Fruit fly (Drosophila melanogaster) whole organism, embryonic: ENCODE measurements around the gene CG3630.

Source experiments
- Abd-B ChIP-seq: fragments of 200-800 bp; sonication (Bioruptor generic); optimal IDR thresholded peaks from 2 replicates; lab custom pipeline; 2018; ENCODE audit warnings: missing biosample characterization, mild to moderate bottlenecking, missing genetic modification characterization, moderate library complexity
- Adf1 ChIP-seq: fragments of 200-800 bp; sonication (Bioruptor generic); IDR thresholded peaks from 2 replicates; pipeline ENCODE4 v1.3.6; 2022; ENCODE audit warnings: missing biosample characterization, missing genetic modification characterization
- B-H1 ChIP-seq: fragments of 200-800 bp; sonication (Bioruptor generic); IDR thresholded peaks from 3 replicates; pipeline ENCODE4 v1.3.6; 2022; ENCODE audit warnings: missing biosample characterization, missing genetic modification characterization
- B-H2 ChIP-seq: fragments of 200-800 bp; sonication (Bioruptor generic); optimal IDR thresholded peaks from 2 replicates; lab custom pipeline; 2018; ENCODE audit warnings: missing biosample characterization, mild to moderate bottlenecking, missing genetic modification characterization
- CG10654 ChIP-seq: fragments of 200-800 bp; sonication (Bioruptor generic); optimal IDR thresholded peaks from 2 replicates; lab custom pipeline; 2016; ENCODE audit warnings: missing biosample characterization, missing genetic modification characterization
- CG11247 ChIP-seq: fragments of 200-800 bp; sonication (Bioruptor generic); IDR thresholded peaks from 2 replicates; pipeline ENCODE4 v1.3.6; 2022; ENCODE audit warnings: missing biosample characterization, missing genetic modification characterization
- CG11560 ChIP-seq: fragments of 200-800 bp; sonication (Bioruptor generic); IDR thresholded peaks from 3 replicates; pipeline ENCODE4 v1.3.6; 2022; ENCODE audit warnings: missing biosample characterization, missing genetic modification characterization
- CG11696 ChIP-seq: fragments of 200-800 bp; sonication (Bioruptor generic); IDR thresholded peaks from 2 replicates; pipeline ENCODE4 v1.3.6; 2022; ENCODE audit warnings: missing biosample characterization, missing genetic modification characterization
- CG14050 ChIP-seq: fragments of 200-800 bp; sonication (Bioruptor generic); IDR thresholded peaks from 3 replicates; pipeline ENCODE4 v1.3.6; 2022; ENCODE audit warnings: missing biosample characterization, missing genetic modification characterization
- CG14860 ChIP-seq: fragments of 200-800 bp; sonication (Bioruptor generic); IDR thresholded peaks from 3 replicates; pipeline ENCODE4 v1.3.6; 2022; ENCODE audit warnings: missing biosample characterization, missing genetic modification characterization; ENCODE audit not compliant: partially characterized antibody
- CG15011 ChIP-seq: fragments of 200-800 bp; sonication (Bioruptor generic); optimal IDR thresholded peaks from 3 replicates; lab custom pipeline; 2018; ENCODE audit warnings: missing biosample characterization, mild to moderate bottlenecking, missing genetic modification characterization
- CG15073 ChIP-seq: fragments of 200-800 bp; sonication (Bioruptor generic); optimal IDR thresholded peaks from 2 replicates; lab custom pipeline; 2016; ENCODE audit warnings: missing biosample characterization, missing genetic modification characterization
- CG1832 ChIP-seq: fragments of 200-800 bp; sonication (Bioruptor generic); optimal IDR thresholded peaks from 2 replicates; lab custom pipeline; 2017; ENCODE audit warnings: missing biosample characterization, mild to moderate bottlenecking, missing genetic modification characterization, inconsistent platforms
- CG18476 ChIP-seq: fragments of 200-800 bp; sonication (Bioruptor generic); optimal IDR thresholded peaks from 2 replicates; lab custom pipeline; 2016; ENCODE audit warnings: missing biosample characterization, mild to moderate bottlenecking, missing genetic modification characterization
- CG18599 ChIP-seq: fragments of 200-800 bp; sonication (Bioruptor generic); optimal IDR thresholded peaks from 3 replicates; lab custom pipeline; 2017; ENCODE audit warnings: missing biosample characterization, missing genetic modification characterization, mild to moderate bottlenecking, moderate library complexity, missing genetic modification reagents
- CG18619 ChIP-seq: fragments of 200-800 bp; sonication (Bioruptor generic); optimal IDR thresholded peaks from 3 replicates; lab custom pipeline; 2017; ENCODE audit warnings: missing biosample characterization, mild to moderate bottlenecking, missing genetic modification characterization
- CG30403 ChIP-seq: fragments of 200-800 bp; sonication (Bioruptor generic); optimal IDR thresholded peaks from 3 replicates; lab custom pipeline; 2016; ENCODE audit warnings: missing biosample characterization, missing genetic modification characterization
- CG3407 ChIP-seq: fragments of 200-800 bp; sonication (Bioruptor generic); optimal IDR thresholded peaks from 2 replicates; lab custom pipeline; 2018; ENCODE audit warnings: missing biosample characterization, mild to moderate bottlenecking, missing genetic modification characterization
- CG34376 ChIP-seq: fragments of 200-800 bp; sonication (Bioruptor generic); optimal IDR thresholded peaks from 2 replicates; lab custom pipeline; 2018; ENCODE audit warnings: missing biosample characterization, mild to moderate bottlenecking, missing genetic modification characterization
- CG3847 ChIP-seq: fragments of 200-800 bp; sonication (Bioruptor generic); IDR thresholded peaks from 2 replicates; pipeline ENCODE4 v1.3.6; 2022; ENCODE audit warnings: missing biosample characterization, missing genetic modification characterization
- CG4404 ChIP-seq: fragments of 200-800 bp; sonication (Bioruptor generic); IDR thresholded peaks from 2 replicates; pipeline ENCODE4 v1.3.6; 2022; ENCODE audit warnings: missing biosample characterization, missing genetic modification characterization
- CG6272 ChIP-seq: fragments of 200-800 bp; sonication (Bioruptor generic); IDR thresholded peaks from 2 replicates; pipeline ENCODE4 v1.3.6; 2022; ENCODE audit warnings: missing biosample characterization, missing genetic modification characterization
- CG7745 ChIP-seq: fragments of 200-800 bp; sonication (Bioruptor generic); optimal IDR thresholded peaks from 2 replicates; lab custom pipeline; 2018; ENCODE audit warnings: missing biosample characterization, mild to moderate bottlenecking, missing genetic modification characterization, moderate library complexity
- CG8290 ChIP-seq, 3 experiments: fragments of 200-800 bp; sonication (Bioruptor generic); optimal IDR thresholded peaks; 2 replicates each; lab custom pipeline; 2016 to 2019; ENCODE audit warnings: missing biosample characterization in 3 of 3, missing genetic modification characterization in 3 of 3, mild to moderate bottlenecking in 2 of 3, moderate library complexity in 1 of 3
- CG8478 ChIP-seq: fragments of >200 bp; optimal IDR thresholded peaks from 2 replicates; lab custom pipeline; 2018
- CkIIα-i1 ChIP-seq: fragments of 200-800 bp; sonication (Bioruptor generic); IDR thresholded peaks from 2 replicates; pipeline ENCODE4 v1.3.6; 2022; ENCODE audit warnings: missing biosample characterization, missing genetic modification characterization
- GATAe ChIP-seq: fragments of 200-800 bp; sonication (Bioruptor generic); conservative IDR thresholded peaks from 2 replicates; pipeline ENCODE4 v1.3.6; 2022; ENCODE audit warnings: missing biosample characterization, missing genetic modification characterization
- H15 ChIP-seq: fragments of 200-800 bp; sonication (Bioruptor generic); IDR thresholded peaks from 3 replicates; pipeline ENCODE4 v1.3.6; 2022; ENCODE audit warnings: missing biosample characterization, missing genetic modification characterization
- H2.0 ChIP-seq: fragments of 200-800 bp; sonication (Bioruptor generic); IDR thresholded peaks from 2 replicates; pipeline ENCODE4 v1.3.6; 2022; ENCODE audit warnings: missing biosample characterization, missing genetic modification characterization
- HLH3B ChIP-seq: fragments of 200-800 bp; sonication (Bioruptor generic); IDR thresholded peaks from 2 replicates; pipeline ENCODE4 v1.3.6; 2022; ENCODE audit warnings: missing biosample characterization, missing genetic modification characterization
- Hr78 ChIP-seq, 2 experiments: fragments of 200-800 bp in 1 of 2; fragments of >200 bp in 1 of 2; sonication (Bioruptor generic) in 1 of 2; optimal IDR thresholded peaks; 2 replicates each; lab custom pipeline; 2017 to 2019; ENCODE audit warnings: missing biosample characterization in 2 of 2, missing genetic modification characterization in 2 of 2, mild to moderate bottlenecking in 1 of 2, moderate library complexity in 1 of 2
- Lhr ChIP-seq: fragments of 200-800 bp; sonication (Bioruptor generic); optimal IDR thresholded peaks from 3 replicates; lab custom pipeline; 2017; ENCODE audit warnings: mild to moderate bottlenecking, missing biosample characterization, missing genetic modification reagents, missing genetic modification characterization
- Optix ChIP-seq: fragments of 200-800 bp; sonication (Bioruptor generic); IDR thresholded peaks from 3 replicates; pipeline ENCODE4 v1.3.6; 2022; ENCODE audit warnings: missing biosample characterization, missing genetic modification characterization
- Rfx ChIP-seq: fragments of 200-800 bp; sonication (Bioruptor generic); IDR thresholded peaks from 2 replicates; pipeline ENCODE4 v1.3.6; 2022; ENCODE audit warnings: missing biosample characterization, missing genetic modification characterization
- Trl ChIP-seq, 3 experiments: fragments of >200 bp in 2 of 3; fragments of 200-800 bp in 1 of 3; sonication (Bioruptor generic) in 1 of 3; optimal IDR thresholded peaks; 2 replicates in 1 of 3; 3 replicates in 2 of 3; lab custom pipeline; 2016 to 2017; ENCODE audit warnings: missing biosample characterization in 1 of 3, missing genetic modification characterization in 1 of 3
- ase ChIP-seq: fragments of 200-800 bp; sonication (Bioruptor generic); IDR thresholded peaks from 3 replicates; pipeline ENCODE4 v1.3.6; 2022; ENCODE audit warnings: missing biosample characterization, missing genetic modification characterization
- h ChIP-seq: fragments of >200 bp; optimal IDR thresholded peaks from 2 replicates; lab custom pipeline; 2017
- her ChIP-seq: fragments of 200-800 bp; sonication (Bioruptor generic); optimal IDR thresholded peaks from 2 replicates; lab custom pipeline; 2016; ENCODE audit warnings: missing biosample characterization, missing genetic modification characterization
- insv ChIP-seq, 2 experiments: fragments of 200-800 bp; sonication (Bioruptor generic); optimal IDR thresholded peaks; 3 replicates each; lab custom pipeline; 2016 to 2018; ENCODE audit warnings: missing biosample characterization in 2 of 2, missing genetic modification characterization in 2 of 2
- kah ChIP-seq: fragments of 200-800 bp; sonication (Bioruptor generic); optimal IDR thresholded peaks from 2 replicates; lab custom pipeline; 2018; ENCODE audit warnings: missing biosample characterization, mild to moderate bottlenecking, missing genetic modification characterization
- lola ChIP-seq, 3 experiments: fragments of >200 bp in 2 of 3; fragments of 200-800 bp in 1 of 3; sonication (Bioruptor generic) in 1 of 3; optimal IDR thresholded peaks; 2 replicates each; lab custom pipeline; 2017 to 2019; ENCODE audit warnings: missing biosample characterization in 3 of 3, missing genetic modification characterization in 3 of 3, mild to moderate bottlenecking in 1 of 3, moderate library complexity in 1 of 3
- nerfin-2 ChIP-seq: fragments of 200-800 bp; sonication (Bioruptor generic); IDR thresholded peaks from 2 replicates; pipeline ENCODE4 v1.3.6; 2022; ENCODE audit warnings: missing biosample characterization, missing genetic modification characterization; ENCODE audit not compliant: partially characterized antibody
- pb ChIP-seq: fragments of 200-800 bp; sonication (Bioruptor generic); optimal IDR thresholded peaks from 3 replicates; lab custom pipeline; 2016; ENCODE audit warnings: missing biosample characterization, missing genetic modification characterization
- sc ChIP-seq, 3 experiments: fragments of >200 bp in 2 of 3; fragments of 200-800 bp in 1 of 3; sonication (Bioruptor generic) in 1 of 3; optimal IDR thresholded peaks; 2 replicates in 2 of 3; 3 replicates in 1 of 3; lab custom pipeline; 2017; ENCODE audit warnings: mild to moderate bottlenecking in 1 of 3, missing biosample characterization in 1 of 3, missing genetic modification characterization in 1 of 3, missing genetic modification reagents in 1 of 3
- slbo ChIP-seq: fragments of 200-800 bp; sonication (Bioruptor generic); IDR thresholded peaks from 2 replicates; pipeline ENCODE4 v1.3.6; 2022; ENCODE audit warnings: missing biosample characterization, missing genetic modification characterization
- so ChIP-seq: fragments of 200-800 bp; sonication (Bioruptor generic); IDR thresholded peaks from 3 replicates; pipeline ENCODE4 v1.3.6; 2022; ENCODE audit warnings: missing biosample characterization, missing genetic modification characterization
- sr ChIP-seq: fragments of 200-800 bp; sonication (Bioruptor generic); IDR thresholded peaks from 3 replicates; pipeline ENCODE4 v1.3.6; 2022; ENCODE audit warnings: missing biosample characterization, missing genetic modification characterization
- tin ChIP-seq: fragments of 200-800 bp; sonication (Bioruptor generic); optimal IDR thresholded peaks from 3 replicates; lab custom pipeline; 2016; ENCODE audit warnings: missing biosample characterization, missing genetic modification characterization

The CG3630 gene

DNA sequence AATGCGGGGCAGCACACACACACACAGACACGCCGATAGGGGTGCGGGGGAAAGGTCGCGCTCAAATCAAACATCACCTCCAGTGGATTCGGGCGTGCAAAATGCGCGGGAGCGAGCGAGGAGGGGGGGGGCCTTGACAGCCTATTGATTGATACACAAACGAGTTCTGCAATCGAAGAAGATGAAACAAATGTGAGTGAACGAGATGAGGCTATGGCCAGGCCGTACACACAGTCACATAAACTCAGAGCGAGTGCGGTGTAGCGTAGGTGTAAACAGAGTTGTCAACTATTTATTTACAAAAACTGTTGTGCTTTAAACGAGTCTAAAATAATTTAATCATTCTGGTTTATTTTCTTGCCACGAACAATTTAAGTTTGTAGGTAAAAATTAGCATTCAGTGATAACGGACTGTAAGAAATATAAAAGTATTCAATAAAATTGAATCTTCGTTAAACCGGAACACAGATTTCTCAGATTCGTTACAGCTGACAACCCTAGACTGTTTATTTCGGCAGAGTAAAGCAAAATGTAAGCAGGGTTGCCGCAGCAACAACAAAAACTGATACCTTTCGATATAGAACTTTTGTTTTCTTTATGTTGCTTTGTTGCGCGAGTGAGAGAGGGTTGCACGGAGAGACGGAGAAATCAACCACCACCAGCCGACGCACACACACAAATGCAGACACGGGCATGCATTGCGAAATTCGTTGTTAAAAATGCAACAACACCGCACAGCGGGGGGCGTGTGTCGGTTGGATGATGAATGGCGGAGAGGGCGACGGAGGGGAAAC, 26.8 kb upstream of the CG3630 start (continued):
- TF ChIP-seq CG7745 (tag; lab: Kevin White, UChicago), result peak; percentile 42
- peak; percentile 68 for TF ChIP-seq Lhr (GFP tag; lab: Kevin White, UChicago)
- TF ChIP-seq H15 (GFP tag; lab: Robert Waterston, UW), result peak; percentile 72; the same call in 2 of the 3 replicates
- no peak for TF ChIP-seq CG8478 (lab: Kevin White, UChicago)
- peak; percentile 88 for TF ChIP-seq HLH3B (GFP tag; lab: Robert Waterston, UW)
- TF ChIP-seq CG3847 (GFP tag; lab: Robert Waterston, UW), result peak; percentile 83
- TF ChIP-seq CG15011 (GFP tag; lab: Kevin White, UChicago), result peak; percentile 86
- TF ChIP-seq B-H1 (GFP tag; lab: Robert Waterston, UW), result peak; percentile 69
- TF ChIP-seq CG18619 (GFP tag; lab: Kevin White, UChicago), result peak; percentile 86
- no peak for TF ChIP-seq CkIIα-i1 (GFP tag; lab: Robert Waterston, UW)
- TF ChIP-seq CG1832 (GFP tag; lab: Kevin White, UChicago), result peak; percentile 49
- TF ChIP-seq CG8290 (GFP tag; optimal IDR thresholded peaks at IDR 0.05; lab: Kevin White, UChicago), result peak; percentile 47
- TF ChIP-seq CG8290 (tag; optimal IDR thresholded peaks at IDR 0.05; lab: Kevin White, UChicago), result peak; percentile 55 to 87
- peak; percentile 57; the same call in 1 of the 3 replicates for TF ChIP-seq CG11560 (tag; lab: Robert Waterston, UW)
- peak; percentile 76 for TF ChIP-seq CG4404 (GFP tag; lab: Robert Waterston, UW)
- TF ChIP-seq Optix (GFP tag; lab: Robert Waterston, UW), result peak; percentile 39; the same call in 2 of the 3 replicates
- TF ChIP-seq her (GFP tag; lab: Kevin White, UChicago), result peak; percentile 62
- TF ChIP-seq slbo (GFP tag; lab: Robert Waterston, UW), result peak; percentile 78
- TF ChIP-seq Rfx, result peak; percentile 89
- peak; percentile 89 for TF ChIP-seq CG30403 (GFP tag; lab: Kevin White, UChicago)
- peak in 1 of 2 experiments; percentile 82 for TF ChIP-seq Hr78 (GFP tag; optimal IDR thresholded peaks at IDR 0.05; lab: Kevin White, UChicago)
- TF ChIP-seq h (lab: Kevin White, UChicago), result no peak
- peak in 1 of 3 experiments; percentile 87 for TF ChIP-seq lola (GFP tag; optimal IDR thresholded peaks at IDR 0.05; lab: Kevin White, UChicago)
- peak; percentile 61 for TF ChIP-seq CG6272 (GFP tag; lab: Robert Waterston, UW)
- TF ChIP-seq Adf1 (GFP tag; lab: Robert Waterston, UW), result peak; percentile 27; the same call in 1 of the 2 replicates
- TF ChIP-seq CG10654 (GFP tag; lab: Kevin White, UChicago), result peak; percentile 76
- peak; percentile 78 for TF ChIP-seq CG11247 (GFP tag; lab: Robert Waterston, UW)
- TF ChIP-seq kah (GFP tag; lab: Kevin White, UChicago), result peak; percentile 79
- peak; percentile 67 for TF ChIP-seq CG3407
- TF ChIP-seq B-H2 (GFP tag; lab: Kevin White, UChicago), result peak; percentile 86
- TF ChIP-seq ase, result peak; percentile 76
- peak; percentile 85 for TF ChIP-seq tin (GFP tag; lab: Kevin White, UChicago)
- TF ChIP-seq GATAe (GFP tag; lab: Robert Waterston, UW), result no peak
- peak; percentile 12 to 68 for TF ChIP-seq insv (GFP tag; optimal IDR thresholded peaks at IDR 0.05; lab: Kevin White, UChicago)
- peak; percentile 89 for TF ChIP-seq CG18476 (GFP tag; lab: Kevin White, UChicago)
- TF ChIP-seq CG34376, result peak; percentile 91
- no peak for TF ChIP-seq CG14860
- peak; percentile 2 to 35 for TF ChIP-seq Trl (optimal IDR thresholded peaks at IDR 0.05; lab: Kevin White, UChicago)
- peak; percentile 86 for TF ChIP-seq Trl (GFP tag; optimal IDR thresholded peaks at IDR 0.05; lab: Kevin White, UChicago)
- TF ChIP-seq sr, result peak; percentile 69; the same call in 2 of the 3 replicates
- peak; percentile 80 for TF ChIP-seq so
- peak; percentile 62 for TF ChIP-seq CG11696
- TF ChIP-seq sc (optimal IDR thresholded peaks at IDR 0.05; lab: Kevin White, UChicago), result no peak
- TF ChIP-seq sc (GFP tag; optimal IDR thresholded peaks at IDR 0.05; lab: Kevin White, UChicago), result peak; percentile 71
- TF ChIP-seq Abd-B (GFP tag; lab: Kevin White, UChicago), result peak; percentile 75
- TF ChIP-seq pb, result peak; percentile 54
- TF ChIP-seq nerfin-2 (GFP tag; lab: Robert Waterston, UW), result no peak
- peak; percentile 79 for TF ChIP-seq CG14050 (GFP tag; lab: Robert Waterston, UW)
- TF ChIP-seq H2.0 (GFP tag; lab: Robert Waterston, UW), result peak; percentile 73
- TF ChIP-seq CG15073 (GFP tag; lab: Kevin White, UChicago), result peak; percentile 63
- peak; percentile 95 for TF ChIP-seq CG18599 (GFP tag; lab: Kevin White, UChicago)
